Worm (Caenorhabditis elegans): Measurements from ENCODE around the gene ZK856.14.

The ZK856.14 gene

DNA sequence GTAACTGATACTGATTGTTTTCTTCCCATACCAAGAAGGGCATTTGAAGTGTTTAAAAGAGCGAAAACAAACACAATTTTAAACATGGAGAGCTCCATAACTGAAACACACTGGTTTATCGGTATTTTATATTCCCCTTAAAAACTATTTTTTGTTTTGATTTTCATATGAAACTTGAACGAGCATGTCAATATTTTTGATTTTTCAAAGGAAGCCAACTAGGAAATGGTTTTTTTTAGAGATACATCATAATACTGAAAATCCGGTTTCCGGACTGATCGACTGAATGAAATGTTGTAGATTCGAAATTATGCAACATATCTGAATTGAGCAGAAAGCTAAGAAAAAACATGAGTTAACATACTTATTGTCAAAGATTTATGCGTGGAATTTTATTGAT lies 10.5 kb downstream of the ZK856.14 start, which contains the start of gene ttr-19:
TSS of gene ttr-19 (minus strand) at position 101 of the 400 bp plus-strand sequence.
- TF ChIP-seq lsy-2 (tag; optimal IDR thresholded peaks at IDR 0.05): no peak
- TF ChIP-seq nhr-28 (tag; optimal IDR thresholded peaks at IDR 0.05): no peak
- TF ChIP-seq unc-120 (tag; optimal IDR thresholded peaks at IDR 0.05; ENCODE audit: poor library complexity, severe bottlenecking): no peak
- TF ChIP-seq zip-8 (tag; optimal IDR thresholded peaks at IDR 0.05): no peak
- TF ChIP-seq ces-1 (GFP tag; optimal IDR thresholded peaks at IDR 0.05): no peak
- no peak for TF ChIP-seq cnd-1 (tag; optimal IDR thresholded peaks at IDR 0.05)
- no peak for TF ChIP-seq sem-2 (GFP tag; optimal IDR thresholded peaks at IDR 0.05)
- TF ChIP-seq mls-2 (tag; optimal IDR thresholded peaks at IDR 0.05): no peak
- TF ChIP-seq ceh-83 (GFP tag; optimal IDR thresholded peaks at IDR 0.05): no peak
- no peak for TF ChIP-seq blmp-1 (tag; optimal IDR thresholded peaks at IDR 0.05)
- no peak for TF ChIP-seq mab-5 (tag; optimal IDR thresholded peaks at IDR 0.05)
- no peak for TF ChIP-seq elt-1 (tag; optimal IDR thresholded peaks at IDR 0.05; ENCODE audit: borderline replicate concordance, insufficient read depth)
- no peak for TF ChIP-seq unc-62 (GFP tag; optimal IDR thresholded peaks at IDR 0.05)

DNA sequence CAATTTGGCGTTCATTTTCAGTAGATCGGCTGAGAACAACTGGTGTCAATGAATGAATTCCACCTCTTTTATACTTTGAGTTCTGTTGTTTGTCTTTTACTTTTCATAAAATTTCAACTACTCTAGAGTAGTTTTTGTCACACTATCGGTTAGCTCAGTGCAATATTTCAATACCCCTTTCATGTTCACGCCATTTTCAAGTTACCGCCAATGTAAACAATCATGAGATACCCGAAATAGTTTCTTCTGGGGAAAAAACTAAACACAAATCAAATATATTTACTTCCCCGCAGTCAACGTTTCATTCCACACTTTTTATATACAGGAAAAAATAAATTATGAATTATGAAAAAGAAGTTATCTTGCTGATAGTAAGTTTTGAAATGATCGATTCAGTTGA lies 11.5 kb downstream of the ZK856.14 start, which contains the start of gene fipr-4:
TSS of gene fipr-4 (minus strand) at position 101 of the 400 bp plus-strand sequence.
- TF ChIP-seq nhr-76 (tag; optimal IDR thresholded peaks at IDR 0.05): no peak
- TF ChIP-seq ceh-43 (GFP tag; optimal IDR thresholded peaks at IDR 0.05): no peak
- TF ChIP-seq nhr-2 (tag; optimal IDR thresholded peaks at IDR 0.05): no peak

DNA sequence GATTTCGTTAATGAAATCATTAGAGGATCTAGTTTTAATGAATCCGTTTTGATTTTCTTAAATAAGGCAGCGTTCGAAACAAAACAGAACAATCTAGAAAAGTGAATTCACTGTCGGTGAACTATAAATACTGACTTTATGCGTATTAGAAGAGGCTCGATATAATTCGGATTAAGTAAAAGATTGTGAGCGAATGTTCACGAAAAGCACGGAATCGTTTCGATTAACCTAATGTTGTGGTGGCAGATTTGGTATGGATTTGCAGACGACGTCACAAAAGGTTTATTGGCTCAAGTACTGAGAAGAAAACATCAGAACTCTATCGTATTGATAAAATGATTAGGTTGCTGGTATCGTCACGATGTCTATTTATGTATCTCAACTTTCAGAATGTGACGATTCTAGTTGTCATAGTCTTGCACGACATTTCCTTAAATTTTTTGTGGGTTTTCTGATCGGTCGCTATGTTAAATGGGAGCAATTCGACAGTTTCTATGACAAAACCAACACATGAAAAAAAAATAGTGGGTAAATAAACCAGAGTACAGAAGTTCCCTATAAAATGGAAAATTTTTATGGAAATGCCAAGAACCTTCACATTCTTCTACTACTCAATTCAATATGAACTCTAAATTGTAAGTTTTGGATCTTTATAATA lies 12.5 kb downstream of the ZK856.14 start, which contains the start of the genes pyt-1 and fipr-7:
TSS of gene pyt-1 (minus strand) at position 101 of the 658 bp plus-strand sequence.
TSS of gene fipr-7 (plus strand) at position 608 of the 658 bp plus-strand sequence.
- no peak for TF ChIP-seq mab-5 (tag; optimal IDR thresholded peaks at IDR 0.05)

DNA sequence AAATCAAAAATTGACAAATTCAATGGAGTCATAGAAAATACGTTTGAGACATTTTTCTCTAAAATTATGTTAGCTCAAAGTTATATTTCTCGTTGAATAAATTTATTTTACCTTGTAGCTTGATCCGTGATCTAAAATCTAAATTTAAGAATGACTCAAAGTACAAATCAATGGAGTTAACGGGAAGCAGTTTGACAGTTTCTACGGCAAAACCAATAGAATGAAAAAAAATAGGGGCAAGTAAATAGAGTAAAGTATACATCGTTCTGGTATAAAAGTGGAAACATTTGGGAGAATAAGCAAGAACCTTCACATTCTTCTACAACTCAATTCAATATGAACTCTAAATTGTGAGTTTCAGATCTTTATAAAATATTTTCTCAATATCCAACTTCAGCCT lies 14.1 kb downstream of the ZK856.14 start, which contains the start of gene fipr-6:
TSS of gene fipr-6 (plus strand) at position 301 of the 400 bp plus-strand sequence.
- TF ChIP-seq lin-32 (GFP tag; optimal IDR thresholded peaks at IDR 0.05) (no peak), mep-1 (tag; optimal IDR thresholded peaks at IDR 0.05) (no peak), nhr-28 (tag; optimal IDR thresholded peaks at IDR 0.05) (no peak), lsy-2 (tag; optimal IDR thresholded peaks at IDR 0.05) (no peak), nhr-2 (tag; optimal IDR thresholded peaks at IDR 0.05) (no peak), hlh-1 (tag; optimal IDR thresholded peaks at IDR 0.05) (no peak), lin-13 (tag; optimal IDR thresholded peaks at IDR 0.05) (no peak), unc-39 (tag; optimal IDR thresholded peaks at IDR 0.05) (no peak), tbx-8 (GFP tag; optimal IDR thresholded peaks at IDR 0.05) (no peak), zip-8 (tag; optimal IDR thresholded peaks at IDR 0.05) (no peak), mab-5 (tag; optimal IDR thresholded peaks at IDR 0.05) (no peak), blmp-1 (tag; optimal IDR thresholded peaks at IDR 0.05) (no peak), drap-1 (GFP tag; optimal IDR thresholded peaks at IDR 0.05) (no peak), ceh-83 (GFP tag; optimal IDR thresholded peaks at IDR 0.05) (no peak), unc-120 (tag; optimal IDR thresholded peaks at IDR 0.05; ENCODE audit: poor library complexity, severe bottlenecking) (no peak), unc-62 (GFP tag; optimal IDR thresholded peaks at IDR 0.05) (no peak), elt-1 (tag; optimal IDR thresholded peaks at IDR 0.05; ENCODE audit: borderline replicate concordance, insufficient read depth) (no peak), flh-1 (GFP tag; optimal IDR thresholded peaks at IDR 0.05) (no peak), elt-3 (tag; optimal IDR thresholded peaks at IDR 0.05) (no peak)

DNA sequence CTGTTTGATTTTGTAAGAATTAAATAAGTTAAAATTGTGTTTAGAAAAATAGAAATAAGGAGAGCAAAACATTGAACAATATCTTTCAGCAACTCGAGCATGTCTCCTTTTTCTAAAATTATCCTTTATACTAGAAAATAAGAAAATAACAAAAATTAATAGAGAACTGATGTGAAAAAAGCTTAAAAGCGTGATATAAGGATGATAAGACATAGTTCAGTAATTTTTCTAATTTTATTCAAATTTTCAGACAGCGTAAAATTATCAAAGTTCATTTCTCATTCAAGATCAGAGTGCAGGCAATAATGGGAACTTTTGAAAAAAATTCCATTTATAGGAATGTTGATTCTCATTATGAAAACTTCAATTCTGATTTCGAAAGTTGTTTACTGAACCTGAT lies 16.5 kb downstream of the ZK856.14 start, which contains the start of gene str-182:
TSS of gene str-182 (minus strand) at position 101 of the 400 bp plus-strand sequence.
- no peak for TF ChIP-seq drap-1 (GFP tag; optimal IDR thresholded peaks at IDR 0.05)
- TF ChIP-seq mep-1 (tag; optimal IDR thresholded peaks at IDR 0.05): no peak
- TF ChIP-seq unc-62 (GFP tag; optimal IDR thresholded peaks at IDR 0.05): no peak
- TF ChIP-seq ztf-11 (tag; optimal IDR thresholded peaks at IDR 0.05): no peak
- no peak for TF ChIP-seq snpc-4 (tag; optimal IDR thresholded peaks at IDR 0.05)
- no peak for TF ChIP-seq ceh-83 (GFP tag; optimal IDR thresholded peaks at IDR 0.05)
- no peak for TF ChIP-seq hlh-1 (tag; optimal IDR thresholded peaks at IDR 0.05)
- no peak for TF ChIP-seq elt-3 (tag; optimal IDR thresholded peaks at IDR 0.05)
- no peak for TF ChIP-seq lsy-2 (tag; optimal IDR thresholded peaks at IDR 0.05)
- no peak for TF ChIP-seq nhr-237 (tag; optimal IDR thresholded peaks at IDR 0.05)
- no peak for TF ChIP-seq nhr-2 (tag; optimal IDR thresholded peaks at IDR 0.05)
- TF ChIP-seq ces-1 (GFP tag; optimal IDR thresholded peaks at IDR 0.05): no peak
- TF ChIP-seq lin-13 (tag; optimal IDR thresholded peaks at IDR 0.05): no peak
- TF ChIP-seq ham-2 (GFP tag; optimal IDR thresholded peaks at IDR 0.05): no peak
- TF ChIP-seq sem-2 (GFP tag; optimal IDR thresholded peaks at IDR 0.05): no peak
- TF ChIP-seq flh-1 (GFP tag; optimal IDR thresholded peaks at IDR 0.05): no peak
- no peak for TF ChIP-seq lin-32 (GFP tag; optimal IDR thresholded peaks at IDR 0.05)

All from whole organism, mixed stage, embryonic.